Worm (Caenorhabditis elegans) whole organism, early embryonic: ENCODE measurements around the gene cdh-3.

ENCODE experiments used
- B0310.2 ChIP-seq: sonication (generic microtip); optimal IDR thresholded peaks from 2 replicates; lab custom pipeline; 2016; ENCODE audit warnings: mild to moderate bottlenecking, missing genetic modification characterization, missing compliant biosample characterization
- aly-1 ChIP-seq: sonication (generic microtip); optimal IDR thresholded peaks from 2 replicates; lab custom pipeline; 2016; ENCODE audit warnings: missing genetic modification characterization, missing compliant biosample characterization
- ama-1 ChIP-seq: fragments of 150-350 bp; optimal IDR thresholded peaks from 2 replicates; lab custom pipeline; 2014
- ceh-13 ChIP-seq: fragments of 200-800 bp; sonication (Bioruptor generic); optimal IDR thresholded peaks from 2 replicates; lab custom pipeline; 2018; ENCODE audit warnings: mild to moderate bottlenecking, missing genetic modification characterization, missing compliant biosample characterization
- ceh-36 ChIP-seq: sonication (generic microtip); optimal IDR thresholded peaks from 2 replicates; lab custom pipeline; 2016; ENCODE audit warnings: missing genetic modification characterization, inconsistent platforms, missing compliant biosample characterization
- ets-7 ChIP-seq: sonication (generic microtip); optimal IDR thresholded peaks from 2 replicates; lab custom pipeline; 2016; ENCODE audit warnings: missing genotype, missing genetic modification characterization, missing compliant biosample characterization
- hmbx-1 ChIP-seq: sonication (generic microtip); optimal IDR thresholded peaks from 2 replicates; lab custom pipeline; 2016; ENCODE audit warnings: mild to moderate bottlenecking, missing genetic modification characterization, missing compliant biosample characterization
- hnd-1 ChIP-seq: sonication (generic microtip); optimal IDR thresholded peaks from 2 replicates; lab custom pipeline; 2016; ENCODE audit warnings: missing genetic modification characterization, missing compliant biosample characterization
- pes-1 ChIP-seq: fragments of 200-800 bp; sonication (Bioruptor generic); IDR thresholded peaks from 2 replicates; pipeline ENCODE4 v1.3.6; 2022; ENCODE audit warnings: missing genetic modification reagents, missing genetic modification characterization, missing compliant biosample characterization
- scrt-1 ChIP-seq: fragments of 200-800 bp; sonication (Bioruptor generic); IDR thresholded peaks from 2 replicates; pipeline ENCODE4 v1.3.6; 2022; ENCODE audit warnings: missing genetic modification characterization, missing compliant biosample characterization
- sea-1 ChIP-seq: fragments of 200-800 bp; sonication (Bioruptor generic); conservative IDR thresholded peaks from 2 replicates; pipeline ENCODE4 v1.3.6; 2022; ENCODE audit warnings: missing genetic modification characterization, missing compliant biosample characterization
- tbx-11 ChIP-seq: fragments of 200-800 bp; sonication (Bioruptor generic); IDR thresholded peaks from 2 replicates; pipeline ENCODE4 v1.3.6; 2022; ENCODE audit warnings: missing genetic modification characterization, missing compliant biosample characterization
- tra-4 ChIP-seq: sonication (generic microtip); optimal IDR thresholded peaks from 2 replicates; lab custom pipeline; 2017; ENCODE audit warnings: missing genetic modification characterization, missing compliant biosample characterization

DNA sequence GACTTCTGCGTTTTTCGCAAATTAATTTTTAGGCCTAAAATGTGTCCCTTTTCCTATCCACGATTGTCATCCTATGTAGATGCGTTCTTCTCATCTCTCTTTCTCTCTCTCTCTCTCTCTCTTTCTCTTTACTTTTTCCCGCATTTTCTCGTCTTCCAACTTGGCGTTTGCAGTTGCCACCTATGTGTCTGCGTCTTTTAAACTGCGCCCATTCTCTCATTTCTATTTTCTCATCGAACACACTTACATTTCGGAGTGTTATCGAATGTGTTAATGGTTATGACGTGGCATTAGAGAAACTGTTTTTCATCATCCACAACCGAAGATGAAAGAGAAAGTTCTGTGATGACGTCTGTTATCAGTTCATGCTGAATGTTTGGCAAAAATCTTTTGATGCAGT lies 25.8 kb downstream of the cdh-3 start:
- TF ChIP-seq ama-1 (lab: Kevin White, UChicago) (no peak), tbx-11 (GFP tag; lab: Robert Waterston, UW) (no peak), aly-1 (tag; lab: Kevin White, UChicago) (no peak), hmbx-1 (tag; lab: Kevin White, UChicago) (no peak), scrt-1 (GFP tag; lab: Robert Waterston, UW) (no peak), tra-4 (tag; lab: Kevin White, UChicago) (no peak), ets-7 (tag; lab: Kevin White, UChicago) (no peak), hnd-1 (tag; lab: Kevin White, UChicago) (no peak), B0310.2 (no peak), pes-1 (no peak), ceh-36 (tag; lab: Kevin White, UChicago) (no peak), sea-1 (GFP tag; lab: Robert Waterston, UW) (no peak), ceh-13 (GFP tag; lab: Kevin White, UChicago) (no peak)
